Fruit fly (Drosophila melanogaster) whole organism, embryonic: ENCODE measurements around the gene GluProRS.

ENCODE experiments used
- Ada2b ChIP-seq: fragments of 200-800 bp; sonication (Bioruptor generic); IDR thresholded peaks from 2 replicates; pipeline ENCODE4 v1.3.6; 2022; ENCODE audit warnings: missing biosample characterization, missing genetic modification characterization
- BEAF-32 ChIP-seq: fragments of 200-800 bp; sonication (Bioruptor generic); optimal IDR thresholded peaks from 3 replicates; lab custom pipeline; 2017; ENCODE audit warnings: missing biosample characterization, missing genetic modification characterization, mild to moderate bottlenecking, moderate library complexity, missing genetic modification reagents
- CG10267 ChIP-seq: fragments of 200-800 bp; sonication (Bioruptor generic); optimal IDR thresholded peaks from 2 replicates; lab custom pipeline; 2018; ENCODE audit warnings: missing biosample characterization, mild to moderate bottlenecking, missing genetic modification characterization, moderate library complexity
- CG12219 ChIP-seq: fragments of 200-800 bp; sonication (Bioruptor generic); optimal IDR thresholded peaks from 3 replicates; lab custom pipeline; 2018; ENCODE audit warnings: missing biosample characterization, mild to moderate bottlenecking, missing genetic modification characterization
- CG12942 ChIP-seq: fragments of 200-800 bp; sonication (Bioruptor generic); optimal IDR thresholded peaks from 3 replicates; lab custom pipeline; 2016; ENCODE audit warnings: missing biosample characterization, missing genetic modification characterization
- CG13287 ChIP-seq: fragments of 200-800 bp; sonication (Bioruptor generic); IDR thresholded peaks from 2 replicates; pipeline ENCODE4 v1.3.6; 2022; ENCODE audit warnings: missing biosample characterization, missing genetic modification characterization; ENCODE audit not compliant: partially characterized antibody
- CG14050 ChIP-seq: fragments of 200-800 bp; sonication (Bioruptor generic); IDR thresholded peaks from 3 replicates; pipeline ENCODE4 v1.3.6; 2022; ENCODE audit warnings: missing biosample characterization, missing genetic modification characterization
- CG14441 ChIP-seq: fragments of 200-800 bp; sonication (Bioruptor generic); IDR thresholded peaks from 2 replicates; pipeline ENCODE4 v1.3.6; 2022; ENCODE audit warnings: missing biosample characterization, missing genetic modification characterization
- CG15514 ChIP-seq: fragments of 200-800 bp; sonication (Bioruptor generic); optimal IDR thresholded peaks from 3 replicates; lab custom pipeline; 2017; ENCODE audit warnings: missing biosample characterization, missing genetic modification characterization, mild to moderate bottlenecking, moderate library complexity, missing genetic modification reagents
- CG16813 ChIP-seq: fragments of 200-800 bp; sonication (Bioruptor generic); IDR thresholded peaks from 3 replicates; pipeline ENCODE4 v1.3.6; 2022; ENCODE audit warnings: missing biosample characterization, missing genetic modification characterization; ENCODE audit not compliant: partially characterized antibody
- CG17359 ChIP-seq: fragments of 200-800 bp; sonication (Bioruptor generic); optimal IDR thresholded peaks from 3 replicates; lab custom pipeline; 2018; ENCODE audit warnings: missing biosample characterization, mild to moderate bottlenecking, missing genetic modification characterization, moderate library complexity
- CG2116 ChIP-seq: fragments of 200-800 bp; sonication (Bioruptor generic); optimal IDR thresholded peaks from 3 replicates; lab custom pipeline; 2018; ENCODE audit warnings: missing biosample characterization, mild to moderate bottlenecking, missing genetic modification characterization
- CG34224 ChIP-seq: fragments of 200-800 bp; sonication (Bioruptor generic); IDR thresholded peaks from 3 replicates; pipeline ENCODE4 v1.3.6; 2022; ENCODE audit warnings: missing biosample characterization, missing genetic modification characterization; ENCODE audit not compliant: partially characterized antibody
- CG4328 ChIP-seq: fragments of 200-800 bp; sonication (Bioruptor generic); optimal IDR thresholded peaks from 3 replicates; lab custom pipeline; 2017; ENCODE audit warnings: missing biosample characterization, missing genetic modification reagents, missing genetic modification characterization
- CG4360 ChIP-seq: fragments of 200-800 bp; sonication (Bioruptor generic); IDR thresholded peaks from 2 replicates; pipeline ENCODE4 v1.3.6; 2022; ENCODE audit warnings: missing biosample characterization, missing genetic modification characterization
- CG6272 ChIP-seq: fragments of 200-800 bp; sonication (Bioruptor generic); IDR thresholded peaks from 2 replicates; pipeline ENCODE4 v1.3.6; 2022; ENCODE audit warnings: missing biosample characterization, missing genetic modification characterization
- CG7786 ChIP-seq: fragments of 200-800 bp; sonication (Bioruptor generic); optimal IDR thresholded peaks from 2 replicates; lab custom pipeline; 2016; ENCODE audit warnings: missing biosample characterization, missing genetic modification characterization
- CG8478 ChIP-seq: fragments of >200 bp; optimal IDR thresholded peaks from 2 replicates; lab custom pipeline; 2018
- CTCF ChIP-seq: fragments of 200-800 bp; sonication (Bioruptor generic); optimal IDR thresholded peaks from 2 replicates; lab custom pipeline; 2017; ENCODE audit warnings: missing biosample characterization, mild to moderate bottlenecking, missing genetic modification characterization, moderate library complexity
- D ChIP-seq, 2 experiments: fragments of 200-800 bp in 1 of 2; fragments of >200 bp in 1 of 2; sonication (Bioruptor generic) in 1 of 2; optimal IDR thresholded peaks; 2 replicates in 1 of 2; 3 replicates in 1 of 2; lab custom pipeline; 2017; ENCODE audit warnings: mild to moderate bottlenecking in 1 of 2, missing biosample characterization in 1 of 2, missing genetic modification characterization in 1 of 2, missing genetic modification reagents in 1 of 2
- Dip2 ChIP-seq: fragments of 200-800 bp; sonication (Bioruptor generic); IDR thresholded peaks from 2 replicates; pipeline ENCODE4 v1.3.6; 2022; ENCODE audit warnings: missing biosample characterization, missing genetic modification characterization
- Ets97D ChIP-seq: fragments of 200-800 bp; sonication (Bioruptor generic); optimal IDR thresholded peaks from 3 replicates; lab custom pipeline; 2016; ENCODE audit warnings: missing biosample characterization, missing genetic modification characterization
- HLH3B ChIP-seq: fragments of 200-800 bp; sonication (Bioruptor generic); IDR thresholded peaks from 2 replicates; pipeline ENCODE4 v1.3.6; 2022; ENCODE audit warnings: missing biosample characterization, missing genetic modification characterization
- NC2α ChIP-seq: fragments of 200-800 bp; sonication (Bioruptor generic); optimal IDR thresholded peaks from 2 replicates; lab custom pipeline; 2016; ENCODE audit warnings: missing biosample characterization, missing genetic modification characterization
- Nf-YC ChIP-seq: fragments of 200-800 bp; optimal IDR thresholded peaks from 3 replicates; lab custom pipeline; 2019; ENCODE audit warnings: missing biosample characterization, mild to moderate bottlenecking, missing genetic modification characterization, moderate library complexity
- Oaz ChIP-seq: fragments of 200-800 bp; sonication (Bioruptor generic); IDR thresholded peaks from 2 replicates; pipeline ENCODE4 v1.3.6; 2022; ENCODE audit warnings: missing biosample characterization, missing genetic modification characterization
- Spps ChIP-seq: fragments of 200-800 bp; sonication (Bioruptor generic); optimal IDR thresholded peaks from 2 replicates; lab custom pipeline; 2018; ENCODE audit warnings: missing biosample characterization, mild to moderate bottlenecking, missing genetic modification characterization
- chif ChIP-seq, 2 experiments: fragments of 200-800 bp; sonication (Bioruptor generic); optimal IDR thresholded peaks; 3 replicates each; lab custom pipeline; 2016; ENCODE audit warnings: missing biosample characterization in 2 of 2, missing genetic modification characterization in 2 of 2
- dm ChIP-seq: fragments of 200-800 bp; sonication (Bioruptor generic); optimal IDR thresholded peaks from 3 replicates; lab custom pipeline; 2016; ENCODE audit warnings: missing biosample characterization, missing genetic modification characterization
- ems ChIP-seq: fragments of 200-800 bp; sonication (Bioruptor generic); optimal IDR thresholded peaks from 3 replicates; lab custom pipeline; 2016; ENCODE audit warnings: missing biosample characterization, missing genetic modification characterization
- gce ChIP-seq: fragments of 200-800 bp; sonication (Bioruptor generic); IDR thresholded peaks from 3 replicates; pipeline ENCODE4 v1.3.6; 2022; ENCODE audit warnings: missing biosample characterization, missing genetic modification characterization
- gem ChIP-seq: fragments of 200-800 bp; sonication (Bioruptor generic); optimal IDR thresholded peaks from 2 replicates; lab custom pipeline; 2019; ENCODE audit warnings: missing biosample characterization, mild to moderate bottlenecking, missing genetic modification characterization, moderate library complexity
- grn ChIP-seq: fragments of 200-800 bp; sonication (Bioruptor generic); optimal IDR thresholded peaks from 3 replicates; lab custom pipeline; 2017; ENCODE audit warnings: missing biosample characterization, missing genetic modification characterization
- gsb ChIP-seq: fragments of 200-800 bp; sonication (Bioruptor generic); IDR thresholded peaks from 2 replicates; pipeline ENCODE4 v1.3.6; 2022; ENCODE audit warnings: missing biosample characterization, missing genetic modification characterization
- insv ChIP-seq, 2 experiments: fragments of 200-800 bp; sonication (Bioruptor generic); optimal IDR thresholded peaks; 3 replicates each; lab custom pipeline; 2016 to 2018; ENCODE audit warnings: missing biosample characterization in 2 of 2, missing genetic modification characterization in 2 of 2
- lbe ChIP-seq: fragments of 200-800 bp; sonication (Bioruptor generic); optimal IDR thresholded peaks from 2 replicates; lab custom pipeline; 2016; ENCODE audit warnings: missing biosample characterization, mild to moderate bottlenecking, missing genetic modification characterization
- maf-S ChIP-seq: fragments of 200-800 bp; sonication (Bioruptor generic); optimal IDR thresholded peaks from 2 replicates; lab custom pipeline; 2016; ENCODE audit warnings: missing biosample characterization, missing genetic modification characterization
- mld ChIP-seq: fragments of 200-800 bp; sonication (Bioruptor generic); IDR thresholded peaks from 3 replicates; pipeline ENCODE4 v1.3.6; 2022; ENCODE audit warnings: missing biosample characterization, missing genetic modification characterization; ENCODE audit not compliant: partially characterized antibody
- nerfin-1 ChIP-seq: fragments of 200-800 bp; sonication (Bioruptor generic); optimal IDR thresholded peaks from 3 replicates; lab custom pipeline; 2019; ENCODE audit warnings: missing biosample characterization, mild to moderate bottlenecking, missing genetic modification characterization, moderate library complexity
- odd ChIP-seq: fragments of 200-800 bp; sonication (Bioruptor generic); optimal IDR thresholded peaks from 2 replicates; lab custom pipeline; 2017; ENCODE audit warnings: missing biosample characterization, mild to moderate bottlenecking, missing genetic modification characterization
- p53 ChIP-seq: fragments of 200-800 bp; sonication (Bioruptor generic); optimal IDR thresholded peaks from 2 replicates; lab custom pipeline; 2016; ENCODE audit warnings: missing biosample characterization, missing genetic modification characterization
- pan ChIP-seq, 4 experiments: fragments of >200 bp in 3 of 4; fragments of 200-800 bp in 1 of 4; sonication (Bioruptor generic) in 1 of 4; optimal IDR thresholded peaks in 3 of 4; IDR thresholded peaks in 1 of 4; 2 replicates each; pipeline versions ENCODE4 v1.3.6 to Lab custom; 2017 to 2022; ENCODE audit warnings: missing biosample characterization in 2 of 4, missing genetic modification characterization in 2 of 4, mixed read lengths in 1 of 4
- peb ChIP-seq: fragments of 200-800 bp; sonication (Bioruptor generic); IDR thresholded peaks from 2 replicates; pipeline ENCODE4 v1.3.6; 2022; ENCODE audit warnings: missing biosample characterization, missing genetic modification characterization
- salm ChIP-seq: fragments of 200-800 bp; sonication (Bioruptor generic); optimal IDR thresholded peaks from 2 replicates; lab custom pipeline; 2018; ENCODE audit warnings: missing biosample characterization, mild to moderate bottlenecking, missing genetic modification characterization
- sd ChIP-seq: fragments of 200-800 bp; sonication (Bioruptor generic); optimal IDR thresholded peaks from 3 replicates; lab custom pipeline; 2018; ENCODE audit warnings: missing biosample characterization, mild to moderate bottlenecking, missing genetic modification characterization, moderate library complexity
- seq ChIP-seq: fragments of 200-800 bp; sonication (Bioruptor generic); IDR thresholded peaks from 2 replicates; pipeline ENCODE4 v1.3.6; 2022; ENCODE audit warnings: missing biosample characterization, missing genetic modification characterization
- tap ChIP-seq: fragments of 200-800 bp; optimal IDR thresholded peaks from 3 replicates; lab custom pipeline; 2019; ENCODE audit warnings: missing biosample characterization, mild to moderate bottlenecking, missing genetic modification characterization, moderate library complexity
- tup ChIP-seq: fragments of 200-800 bp; sonication (Bioruptor generic); optimal IDR thresholded peaks from 2 replicates; lab custom pipeline; 2016; ENCODE audit warnings: missing biosample characterization, mild to moderate bottlenecking, missing genetic modification characterization, moderate library complexity

GluProRS gene

DNA sequence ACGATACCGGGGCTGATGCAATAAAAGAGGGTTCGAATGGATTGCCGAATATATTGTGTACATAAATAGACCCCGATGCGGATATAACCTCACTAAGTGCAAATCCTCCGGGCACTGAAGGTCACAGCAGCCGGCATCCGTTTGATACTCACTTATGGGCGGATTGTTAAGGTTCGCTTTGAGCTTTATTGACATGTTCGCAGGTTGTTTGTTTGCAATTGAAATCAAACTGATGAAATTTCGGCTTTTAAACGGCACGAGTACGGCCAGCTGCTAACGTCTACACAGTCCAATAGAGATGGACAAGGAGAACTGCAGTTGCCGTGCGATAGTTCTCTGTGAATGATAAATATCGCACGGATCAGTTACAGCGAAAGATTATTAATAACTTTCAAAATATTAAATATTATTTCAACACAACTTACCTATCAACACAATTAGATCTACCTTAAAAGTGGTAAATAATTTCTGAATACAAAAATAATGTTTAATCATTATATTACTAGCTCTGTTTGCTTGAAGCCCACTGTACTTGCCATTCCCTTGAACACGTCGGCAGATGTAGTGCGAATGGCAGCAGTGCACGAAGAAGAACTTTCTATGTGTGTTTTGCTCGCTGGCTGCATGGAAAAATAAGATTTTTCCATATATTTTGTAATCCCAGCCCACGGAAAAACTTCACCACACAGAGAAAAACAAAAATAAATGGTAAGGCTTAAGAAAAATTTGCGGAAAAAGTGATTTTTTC lies at the start of gene GluProRS, which contains the start of gene AP-1sigma (continued):
- TF ChIP-seq lbe (GFP tag; lab: Kevin White, UChicago), result peak; percentile 81
- peak; percentile 94 for TF ChIP-seq BEAF-32 (GFP tag; lab: Kevin White, UChicago)
- TF ChIP-seq CG4360 (GFP tag; lab: Robert Waterston, UW), result peak; percentile 78
- TF ChIP-seq mld (GFP tag; lab: Robert Waterston, UW), result peak; percentile 86; the same call in 2 of the 3 replicates
- TF ChIP-seq CG2116 (GFP tag; lab: Kevin White, UChicago), result peak; percentile 70
- TF ChIP-seq CG8478 (lab: Kevin White, UChicago), result peak; percentile 69
- TF ChIP-seq tup, result peak; percentile 82
- TF ChIP-seq maf-S, result peak; percentile 82
- peak; percentile 82 for TF ChIP-seq CG10267
- peak; percentile 56 for TF ChIP-seq grn (GFP tag; lab: Kevin White, UChicago)
- peak; percentile 82 for TF ChIP-seq CG7786 (GFP tag; lab: Kevin White, UChicago)
- peak; percentile 85 for TF ChIP-seq CG4328 (GFP tag; lab: Kevin White, UChicago)
- peak; percentile 79 for TF ChIP-seq dm (GFP tag; lab: Kevin White, UChicago)
- TF ChIP-seq HLH3B, result peak; percentile 97
- TF ChIP-seq CTCF (GFP tag; lab: Kevin White, UChicago), result no peak
- TF ChIP-seq Ada2b, result peak; percentile 95
- peak; percentile 75 for TF ChIP-seq nerfin-1
- TF ChIP-seq insv (GFP tag; optimal IDR thresholded peaks at IDR 0.05; lab: Kevin White, UChicago), result peak in 1 of 2 experiments; percentile 30
- TF ChIP-seq pan (optimal IDR thresholded peaks at IDR 0.05; lab: Kevin White, UChicago), result no peak
- TF ChIP-seq pan (GFP tag; optimal IDR thresholded peaks at IDR 0.05 in 1 of 2, IDR thresholded peaks at IDR 0.05 in 1 of 2), result peak in 1 of 2 experiments; percentile 97
- TF ChIP-seq CG13287, result peak; percentile 96
- no peak for TF ChIP-seq sd (tag; lab: Kevin White, UChicago)
- peak; percentile 80 for TF ChIP-seq CG15514 (GFP tag; lab: Kevin White, UChicago)
- peak; percentile 87 for TF ChIP-seq gce (GFP tag; lab: Robert Waterston, UW)
- peak; percentile 92 for TF ChIP-seq CG12942 (GFP tag; lab: Kevin White, UChicago)
- peak; percentile 93 for TF ChIP-seq Oaz (GFP tag; lab: Robert Waterston, UW)
- TF ChIP-seq tap (tag; lab: Kevin White, UChicago), result peak; percentile 74
- TF ChIP-seq Nf-YC (tag; lab: Kevin White, UChicago), result peak; percentile 82
- peak; percentile 76 for TF ChIP-seq Spps (tag; lab: Kevin White, UChicago)
- TF ChIP-seq salm (tag; lab: Kevin White, UChicago), result peak; percentile 52
- peak; percentile 63 for TF ChIP-seq odd (GFP tag; lab: Kevin White, UChicago)
- TF ChIP-seq ems (GFP tag; lab: Kevin White, UChicago), result peak; percentile 87
- peak; percentile 95 for TF ChIP-seq CG34224 (GFP tag; lab: Robert Waterston, UW)
- TF ChIP-seq seq, result peak; percentile 91
- peak; percentile 84 for TF ChIP-seq CG17359 (tag; lab: Kevin White, UChicago)
- TF ChIP-seq CG6272, result peak; percentile 95
- TF ChIP-seq gem, result peak; percentile 95
- peak; percentile 68 for TF ChIP-seq CG12219 (GFP tag; lab: Kevin White, UChicago)
- TF ChIP-seq Ets97D (GFP tag; lab: Kevin White, UChicago), result peak; percentile 78
- TF ChIP-seq p53, result peak; percentile 58
- TF ChIP-seq NC2α, result peak; percentile 30
- TF ChIP-seq CG14441, result peak; percentile 97
- TF ChIP-seq CG14050, result peak; percentile 90
- peak; percentile 73 to 88 for TF ChIP-seq chif (GFP tag; optimal IDR thresholded peaks at IDR 0.05; lab: Kevin White, UChicago)
- peak; percentile 90 for TF ChIP-seq gsb (GFP tag; lab: Robert Waterston, UW)
- peak; percentile 32; the same call in 1 of the 2 replicates for TF ChIP-seq Dip2 (GFP tag; lab: Robert Waterston, UW)
- TF ChIP-seq D (optimal IDR thresholded peaks at IDR 0.05; lab: Kevin White, UChicago), result no peak
- TF ChIP-seq D (GFP tag; optimal IDR thresholded peaks at IDR 0.05; lab: Kevin White, UChicago), result peak; percentile 75
- TF ChIP-seq CG16813 (GFP tag; lab: Robert Waterston, UW), result peak; percentile 97
- peak; percentile 91 for TF ChIP-seq peb (GFP tag; lab: Robert Waterston, UW)
